Fruit fly (Drosophila melanogaster): ENCODE data around the gene CG11403.
A peak's percentile ranks its signal among the peaks of the same experiment; 100 is the strongest.

CG11403 gene

dm6 chrX:1270655-1271054 is 31.0 kb upstream of the CG11403 start (continued):
- TF ChIP-seq Sry-δ (GFP tag; optimal IDR thresholded peaks at IDR 0.05): no peak
- peak; percentile 58 for TF ChIP-seq CG13424 (tag; optimal IDR thresholded peaks at IDR 0.05)
- peak; percentile 30; the same call in 1 of the 2 replicates for TF ChIP-seq CG14014 (GFP tag; IDR thresholded peaks at IDR 0.05)
- no peak for TF ChIP-seq pfk (GFP tag; optimal IDR thresholded peaks at IDR 0.05)
- TF ChIP-seq ab (GFP tag; optimal IDR thresholded peaks at IDR 0.05): no peak
- no peak for TF ChIP-seq CG15073 (GFP tag; optimal IDR thresholded peaks at IDR 0.05)
- no peak for TF ChIP-seq CG14965 (GFP tag; optimal IDR thresholded peaks at IDR 0.05; ENCODE audit: borderline replicate concordance)
- TF ChIP-seq h (optimal IDR thresholded peaks at IDR 0.05): no peak
- TF ChIP-seq CG10209 (GFP tag; optimal IDR thresholded peaks at IDR 0.05): peak; percentile 33
- no peak for TF ChIP-seq CG30020 (tag; optimal IDR thresholded peaks at IDR 0.05)
- TF ChIP-seq CG16815 (GFP tag; optimal IDR thresholded peaks at IDR 0.05): peak; percentile 10
- TF ChIP-seq Ssrp (tag; optimal IDR thresholded peaks at IDR 0.05): peak; percentile 41
- TF ChIP-seq scrt (GFP tag; optimal IDR thresholded peaks at IDR 0.05): peak; percentile 27
- TF ChIP-seq nerfin-1 (tag; optimal IDR thresholded peaks at IDR 0.05): peak; percentile 25
- TF ChIP-seq grau (tag; optimal IDR thresholded peaks at IDR 0.05): peak; percentile 68
- no peak for TF ChIP-seq CG3065 (GFP tag; optimal IDR thresholded peaks at IDR 0.05)
- TF ChIP-seq Xbp1 (GFP tag; optimal IDR thresholded peaks at IDR 0.05): peak; percentile 4
- TF ChIP-seq CG2120 (GFP tag; optimal IDR thresholded peaks at IDR 0.05): peak; percentile 69
- TF ChIP-seq CG34422 (GFP tag; IDR thresholded peaks at IDR 0.05): no peak
- peak; percentile 53 for TF ChIP-seq nmo (GFP tag; optimal IDR thresholded peaks at IDR 0.05)
- peak; percentile 16 for TF ChIP-seq CG8924 (tag; optimal IDR thresholded peaks at IDR 0.05)
- TF ChIP-seq CG1647 (GFP tag; optimal IDR thresholded peaks at IDR 0.05): peak; percentile 1
- TF ChIP-seq CG10274 (GFP tag; optimal IDR thresholded peaks at IDR 0.05): peak; percentile 7
- TF ChIP-seq wdn (GFP tag; IDR thresholded peaks at IDR 0.05): no peak
- TF ChIP-seq CG12744 (GFP tag; optimal IDR thresholded peaks at IDR 0.05): no peak
- TF ChIP-seq tap (tag; optimal IDR thresholded peaks at IDR 0.05): peak; percentile 29
- TF ChIP-seq ato (GFP tag; IDR thresholded peaks at IDR 0.05; ENCODE audit: partially characterized antibody): no peak
- TF ChIP-seq ftz-f1 (GFP tag; optimal IDR thresholded peaks at IDR 0.05): no peak
- TF ChIP-seq Lpt (GFP tag; optimal IDR thresholded peaks at IDR 0.05): no peak
- peak; percentile 12 for TF ChIP-seq mam (GFP tag; optimal IDR thresholded peaks at IDR 0.05)
- TF ChIP-seq CG12391 (tag; optimal IDR thresholded peaks at IDR 0.05): peak; percentile 38
- no peak for TF ChIP-seq sens-2 (GFP tag; IDR thresholded peaks at IDR 0.05)
- peak; percentile 44 for TF ChIP-seq CG9215 (GFP tag; IDR thresholded peaks at IDR 0.05)
- TF ChIP-seq Ada2b (GFP tag; IDR thresholded peaks at IDR 0.05): no peak
- TF ChIP-seq Sin3A (optimal IDR thresholded peaks at IDR 0.05): no peak
- TF ChIP-seq Hsf (GFP tag; optimal IDR thresholded peaks at IDR 0.05): peak; percentile 20
- no peak for TF ChIP-seq Mad (GFP tag; optimal IDR thresholded peaks at IDR 0.05)
- TF ChIP-seq ash1 (GFP tag; optimal IDR thresholded peaks at IDR 0.05): no peak
- no peak for TF ChIP-seq CG11723 (GFP tag; optimal IDR thresholded peaks at IDR 0.05)
- peak; percentile 31 for TF ChIP-seq CG6654 (GFP tag; optimal IDR thresholded peaks at IDR 0.05)
- TF ChIP-seq Atf3 (GFP tag; optimal IDR thresholded peaks at IDR 0.05): peak; percentile 21
- no peak for TF ChIP-seq CG11456 (GFP tag; IDR thresholded peaks at IDR 0.05)
- TF ChIP-seq grn (GFP tag; optimal IDR thresholded peaks at IDR 0.05): no peak
- no peak for TF ChIP-seq CG17912 (GFP tag; optimal IDR thresholded peaks at IDR 0.05)
- no peak for TF ChIP-seq ham (GFP tag; IDR thresholded peaks at IDR 0.05)
- peak; percentile 49 for TF ChIP-seq CG13775 (GFP tag; optimal IDR thresholded peaks at IDR 0.05)
- no peak for TF ChIP-seq gfzf (GFP tag; optimal IDR thresholded peaks at IDR 0.05)
- TF ChIP-seq onecut (GFP tag; IDR thresholded peaks at IDR 0.05): 0 out of 2 replicates have a peak, but pooled peaks have one; percentile 24
- TF ChIP-seq CG3163 (GFP tag; optimal IDR thresholded peaks at IDR 0.05): no peak
- TF ChIP-seq ERR (GFP tag; optimal IDR thresholded peaks at IDR 0.05): no peak
- peak; percentile 58 for TF ChIP-seq CG1233 (GFP tag; optimal IDR thresholded peaks at IDR 0.05)
- no peak for TF ChIP-seq CG2875 (GFP tag; optimal IDR thresholded peaks at IDR 0.05)
- TF ChIP-seq CG11093 (GFP tag; IDR thresholded peaks at IDR 0.05): no peak
